Worm (Caenorhabditis elegans): ENCODE data around the gene pph-5.
A peak's percentile ranks its signal among the peaks of the same experiment; 100 is the strongest.

- peak; percentile 34 to 70 for TF ChIP-seq lsy-2 (tag; optimal IDR thresholded peaks at IDR 0.05)
- no peak for TF ChIP-seq F13H6.1 (tag; optimal IDR thresholded peaks at IDR 0.05)
- TF ChIP-seq ztf-11 (tag; optimal IDR thresholded peaks at IDR 0.05) = no peak
These were observed at the start of gene pph-5, which contains the start of gene Y39B6A.3 for ce11 chrV:19189963-19190597.
